Worm (Caenorhabditis elegans) whole organism, late embryonic: ENCODE measurements around the gene bcmo-2.

Experiments
- ama-1 ChIP-seq: fragments of 150-350 bp; optimal IDR thresholded peaks from 2 replicates; lab custom pipeline; 2014
- ceh-6 ChIP-seq: fragments of 200-800 bp; sonication (Bioruptor generic); optimal IDR thresholded peaks from 2 replicates; lab custom pipeline; 2018; ENCODE audit warnings: mild to moderate bottlenecking, missing genetic modification characterization, missing compliant biosample characterization
- ceh-9 ChIP-seq: sonication (generic microtip); optimal IDR thresholded peaks from 2 replicates; lab custom pipeline; 2016; ENCODE audit warnings: mild to moderate bottlenecking, missing genetic modification characterization, inconsistent platforms, missing compliant biosample characterization
- fkh-10 ChIP-seq: fragments of 150-350 bp; optimal IDR thresholded peaks from 2 replicates; lab custom pipeline; 2014; ENCODE audit warnings: missing biosample characterization, missing genetic modification reagents, missing genetic modification characterization
- nhr-11 ChIP-seq: fragments of 150-350 bp; optimal IDR thresholded peaks from 2 replicates; lab custom pipeline; 2014; ENCODE audit warnings: missing biosample characterization, missing genetic modification characterization
- pag-3 ChIP-seq: sonication (generic microtip); optimal IDR thresholded peaks from 2 replicates; lab custom pipeline; 2016; ENCODE audit warnings: missing compliant biosample characterization, missing genetic modification characterization, borderline replicate concordance
- pat-9 ChIP-seq: fragments of 200-800 bp; sonication (Bioruptor generic); optimal IDR thresholded peaks from 2 replicates; lab custom pipeline; 2018; ENCODE audit warnings: mild to moderate bottlenecking, missing genetic modification characterization, moderate library complexity, missing compliant biosample characterization
- ref-2 ChIP-seq: sonication (generic microtip); optimal IDR thresholded peaks from 2 replicates; lab custom pipeline; 2016; ENCODE audit warnings: missing genetic modification characterization, missing compliant biosample characterization
- unc-86 ChIP-seq: sonication (generic microtip); optimal IDR thresholded peaks from 2 replicates; lab custom pipeline; 2016; ENCODE audit warnings: missing genetic modification characterization, missing compliant biosample characterization

DNA sequence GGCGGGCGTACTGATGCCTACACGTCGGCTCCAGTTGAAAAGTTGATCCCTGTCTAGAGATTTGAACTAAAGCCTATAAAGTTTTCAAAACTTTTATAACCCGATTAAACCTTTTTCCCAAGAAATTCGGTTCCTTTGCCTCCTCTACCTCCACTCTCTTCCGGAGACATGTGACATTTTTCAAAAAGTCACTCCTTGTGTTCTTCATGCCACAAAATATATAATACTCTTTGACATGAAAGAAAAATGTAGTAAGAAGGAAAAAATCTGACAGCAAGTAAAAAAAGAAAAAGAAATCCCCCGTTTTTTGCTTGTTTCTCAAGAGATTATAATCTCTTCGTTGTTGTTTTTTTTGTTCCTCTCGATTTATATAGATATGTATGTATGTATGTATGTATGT lies 44.2 kb upstream of the bcmo-2 start:
- TF ChIP-seq ceh-6 (GFP tag; lab: Kevin White, UChicago) (no peak), ceh-9 (no peak), fkh-10 (GFP tag; lab: Kevin White, UChicago) (no peak), pag-3 (tag; lab: Kevin White, UChicago) (no peak), unc-86 (tag; lab: Kevin White, UChicago) (no peak), ref-2 (tag; lab: Kevin White, UChicago) (no peak), nhr-11 (tag; lab: Kevin White, UChicago) (no peak), pat-9 (no peak), ama-1 (lab: Kevin White, UChicago) (no peak)
